Fruit fly (Drosophila melanogaster): ENCODE results near the gene CG1113.
A peak's percentile ranks its signal among the peaks of the same experiment; 100 is the strongest.

The CG1113 gene

DNA sequence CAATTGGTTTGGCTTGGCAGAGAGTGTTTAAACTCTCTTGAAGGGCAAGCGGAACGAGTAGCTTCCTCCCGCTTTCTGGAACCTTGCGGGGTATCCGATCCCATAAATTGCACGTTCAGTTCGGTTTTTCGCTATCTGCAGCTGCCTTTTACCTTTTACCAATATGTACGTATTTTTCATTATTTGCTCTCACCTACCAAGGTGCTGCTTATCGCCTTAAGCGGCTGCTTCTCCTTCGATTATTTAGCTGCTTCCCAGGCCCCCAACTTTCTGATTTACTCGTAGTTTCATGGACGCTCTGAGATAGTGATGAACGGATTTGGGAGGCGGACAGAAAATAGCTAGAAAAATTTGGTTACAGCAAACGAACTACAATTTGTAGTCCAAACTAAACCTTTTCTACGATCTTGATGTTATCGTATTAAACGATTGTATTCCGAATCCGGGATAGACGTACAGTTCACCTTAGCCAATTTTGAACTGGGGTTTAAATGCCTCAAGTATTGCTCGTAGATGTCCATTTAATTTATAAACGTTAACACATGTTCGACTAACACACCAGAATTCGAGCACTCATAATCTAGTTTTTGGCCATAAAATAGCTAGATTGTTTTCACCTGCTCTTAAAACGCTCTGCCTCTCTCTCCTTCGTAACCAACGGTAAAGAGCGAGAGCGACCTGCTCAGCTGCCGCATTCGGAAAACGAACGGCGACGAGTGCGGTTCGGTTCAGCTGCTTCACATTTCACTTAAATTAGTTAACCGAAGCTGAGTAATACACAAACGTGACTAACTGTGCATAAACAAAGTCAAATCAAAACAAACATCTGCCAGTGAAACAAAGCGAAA lies 11.5 kb downstream of the CG1113 start (continued):
- 0 out of 3 replicates have a peak, but pooled peaks have one; percentile 25 for TF ChIP-seq Mrtf (GFP tag; IDR thresholded peaks at IDR 0.05)
- peak; percentile 73 for TF ChIP-seq CG7556 (GFP tag; optimal IDR thresholded peaks at IDR 0.05)
- peak; percentile 55 for TF ChIP-seq CG12391 (tag; optimal IDR thresholded peaks at IDR 0.05)
- no peak for TF ChIP-seq Atf-2 (GFP tag; optimal IDR thresholded peaks at IDR 0.05)
- no peak for TF ChIP-seq pan (optimal IDR thresholded peaks at IDR 0.05)
- peak in 1 of 2 experiments; percentile 17 for TF ChIP-seq pan (GFP tag; optimal IDR thresholded peaks at IDR 0.05 in 1 of 2, IDR thresholded peaks at IDR 0.05 in 1 of 2)
- TF ChIP-seq Meics (GFP tag; optimal IDR thresholded peaks at IDR 0.05), result peak; percentile 56
- TF ChIP-seq CG2120 (GFP tag; optimal IDR thresholded peaks at IDR 0.05), result peak; percentile 61
- TF ChIP-seq CG4328 (GFP tag; optimal IDR thresholded peaks at IDR 0.05), result peak; percentile 34
- no peak for TF ChIP-seq CG13123 (GFP tag; optimal IDR thresholded peaks at IDR 0.05)
- no peak for TF ChIP-seq CG4282 (GFP tag; optimal IDR thresholded peaks at IDR 0.05)
- TF ChIP-seq Awh (GFP tag; IDR thresholded peaks at IDR 0.05), result no peak
- no peak for TF ChIP-seq tin (GFP tag; optimal IDR thresholded peaks at IDR 0.05)
- no peak for TF ChIP-seq rib (GFP tag; IDR thresholded peaks at IDR 0.05)
- TF ChIP-seq Tbp (GFP tag; optimal IDR thresholded peaks at IDR 0.05), result no peak
- TF ChIP-seq CG1233 (GFP tag; optimal IDR thresholded peaks at IDR 0.05), result peak; percentile 23
- no peak for TF ChIP-seq repo (GFP tag; optimal IDR thresholded peaks at IDR 0.05)
- peak; percentile 42 for TF ChIP-seq CG12219 (GFP tag; optimal IDR thresholded peaks at IDR 0.05)
- TF ChIP-seq Doc3 (GFP tag; IDR thresholded peaks at IDR 0.05; ENCODE audit: partially characterized antibody), result 0 out of 3 replicates have a peak, but pooled peaks have one; percentile 4
- TF ChIP-seq grn (GFP tag; optimal IDR thresholded peaks at IDR 0.05), result peak; percentile 23
- no peak for TF ChIP-seq CG5953 (GFP tag; IDR thresholded peaks at IDR 0.05)
- peak; percentile 23 for TF ChIP-seq CG10979 (tag; optimal IDR thresholded peaks at IDR 0.05)
- no peak for TF ChIP-seq sc (optimal IDR thresholded peaks at IDR 0.05)
- peak; percentile 1 for TF ChIP-seq sc (GFP tag; optimal IDR thresholded peaks at IDR 0.05)
- TF ChIP-seq wek (GFP tag; optimal IDR thresholded peaks at IDR 0.05), result no peak
- TF ChIP-seq vfl (GFP tag; optimal IDR thresholded peaks at IDR 0.05), result no peak
- TF ChIP-seq grau (tag; optimal IDR thresholded peaks at IDR 0.05), result peak; percentile 67
- TF ChIP-seq Dll (GFP tag; IDR thresholded peaks at IDR 0.05; ENCODE audit: partially characterized antibody), result 0 out of 4 replicates have a peak, but pooled peaks have one; percentile 8
- peak; percentile 3 for TF ChIP-seq CG30020 (tag; optimal IDR thresholded peaks at IDR 0.05)
- peak; percentile 79 for TF ChIP-seq Jarid2 (GFP tag; optimal IDR thresholded peaks at IDR 0.05)

dm6 chr3R:5266282-5266681 lies 13.3 kb downstream of the CG1113 start:
- TF ChIP-seq E2f1 (GFP tag; IDR thresholded peaks at IDR 0.05), result no peak
- TF ChIP-seq cad (GFP tag; optimal IDR thresholded peaks at IDR 0.05), result peak; percentile 30

DNA sequence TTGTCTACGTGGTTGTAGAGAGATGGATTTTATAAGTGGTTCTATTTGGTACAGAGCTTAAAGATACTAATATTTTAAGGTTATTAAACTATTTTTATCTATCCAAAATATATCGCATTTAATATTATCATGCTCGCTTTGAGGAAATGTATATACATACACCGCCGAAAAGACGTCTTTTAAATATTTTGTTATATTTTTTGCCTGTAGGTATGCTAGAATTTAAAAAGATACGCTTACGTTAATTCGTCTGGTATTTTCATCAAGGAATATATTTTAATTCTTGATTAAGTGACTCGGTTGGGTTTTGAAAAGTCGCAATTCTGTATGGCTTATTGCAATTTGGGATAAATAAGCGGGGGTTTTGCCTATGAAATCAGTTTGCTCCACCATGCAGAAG lies 15.5 kb downstream of the CG1113 start:
- TF ChIP-seq CG12299 (tag; optimal IDR thresholded peaks at IDR 0.05) (no peak), CG30403 (GFP tag; optimal IDR thresholded peaks at IDR 0.05) (no peak), HmgZ (tag; optimal IDR thresholded peaks at IDR 0.05) (peak; percentile 11), luna (GFP tag; optimal IDR thresholded peaks at IDR 0.05) (no peak), CG1024 (GFP tag; IDR thresholded peaks at IDR 0.05) (no peak), Hr39 (optimal IDR thresholded peaks at IDR 0.05) (no peak), CG9437 (GFP tag; optimal IDR thresholded peaks at IDR 0.05) (peak; percentile 97), lbe (GFP tag; optimal IDR thresholded peaks at IDR 0.05) (peak; percentile 31), wor (GFP tag; IDR thresholded peaks at IDR 0.05) (no peak), CG3995 (GFP tag; optimal IDR thresholded peaks at IDR 0.05) (peak; percentile 77), eyg (GFP tag; optimal IDR thresholded peaks at IDR 0.05) (no peak)

Data from whole organism, embryonic.